Fruit fly (Drosophila melanogaster): ENCODE results near the gene PLCXD.

- no peak for TF ChIP-seq CrebA (GFP tag; optimal IDR thresholded peaks at IDR 0.05; ENCODE audit: borderline replicate concordance)
- no peak for TF ChIP-seq fru (GFP tag; optimal IDR thresholded peaks at IDR 0.05)
- TF ChIP-seq sage (GFP tag; optimal IDR thresholded peaks at IDR 0.05): no peak
- no peak for TF ChIP-seq brk (GFP tag; optimal IDR thresholded peaks at IDR 0.05)
- no peak for TF ChIP-seq pan (optimal IDR thresholded peaks at IDR 0.05)
- TF ChIP-seq OdsH (GFP tag; optimal IDR thresholded peaks at IDR 0.05): no peak
- no peak for TF ChIP-seq HLH106 (tag; optimal IDR thresholded peaks at IDR 0.05)
- TF ChIP-seq Dif (GFP tag; optimal IDR thresholded peaks at IDR 0.05; ENCODE audit: partially characterized antibody): no peak
- no peak for TF ChIP-seq sv (GFP tag; optimal IDR thresholded peaks at IDR 0.05)
- no peak for TF ChIP-seq h (GFP tag; optimal IDR thresholded peaks at IDR 0.05)
- TF ChIP-seq woc (GFP tag; optimal IDR thresholded peaks at IDR 0.05): no peak
- no peak for TF ChIP-seq ey (GFP tag; optimal IDR thresholded peaks at IDR 0.05)
- no peak for TF ChIP-seq foxo (GFP tag; optimal IDR thresholded peaks at IDR 0.05)
Measured at dm6 chr2L:12027435-12027834, 21.8 kb upstream of the PLCXD start, which contains the start of gene dmGlut.

Data from whole organism, wandering third instar larva.